Fruit fly (Drosophila melanogaster) whole organism, embryonic: ENCODE results near the gene HemK1.

Experiments used
- CG17328 ChIP-seq: fragments of 200-800 bp; sonication (Bioruptor generic); IDR thresholded peaks from 2 replicates; pipeline ENCODE4 v1.3.6; 2022; ENCODE audit warnings: missing biosample characterization, missing genetic modification characterization
- CG9876 ChIP-seq: fragments of 200-800 bp; sonication (Bioruptor generic); optimal IDR thresholded peaks from 2 replicates; lab custom pipeline; 2016; ENCODE audit warnings: missing biosample characterization, missing genetic modification characterization
- Dll ChIP-seq: fragments of 200-800 bp; sonication (Bioruptor generic); IDR thresholded peaks from 4 replicates; pipeline ENCODE4 v1.3.6; 2022; ENCODE audit warnings: missing biosample characterization, missing genetic modification characterization; ENCODE audit not compliant: partially characterized antibody
- Dp ChIP-seq: fragments of 200-800 bp; sonication (Bioruptor generic); optimal IDR thresholded peaks from 2 replicates; lab custom pipeline; 2018; ENCODE audit warnings: missing biosample characterization, mild to moderate bottlenecking, missing genetic modification characterization, moderate library complexity
- Gug ChIP-seq: fragments of 200-800 bp; sonication (Bioruptor generic); IDR thresholded peaks from 4 replicates; pipeline ENCODE4 v1.3.6; 2022; ENCODE audit warnings: missing biosample characterization, missing genetic modification characterization
- Mrtf ChIP-seq: fragments of 200-800 bp; sonication (Bioruptor generic); IDR thresholded peaks from 3 replicates; pipeline ENCODE4 v1.3.6; 2022; ENCODE audit warnings: missing biosample characterization, missing genetic modification characterization
- Ravus ChIP-seq: fragments of 200-800 bp; sonication (Bioruptor generic); IDR thresholded peaks from 2 replicates; pipeline ENCODE4 v1.3.6; 2022; ENCODE audit warnings: missing biosample characterization, missing genetic modification characterization
- sens-2 ChIP-seq: fragments of 200-800 bp; sonication (Bioruptor generic); IDR thresholded peaks from 2 replicates; pipeline ENCODE4 v1.3.6; 2022; ENCODE audit warnings: missing biosample characterization, missing genetic modification characterization

DNA sequence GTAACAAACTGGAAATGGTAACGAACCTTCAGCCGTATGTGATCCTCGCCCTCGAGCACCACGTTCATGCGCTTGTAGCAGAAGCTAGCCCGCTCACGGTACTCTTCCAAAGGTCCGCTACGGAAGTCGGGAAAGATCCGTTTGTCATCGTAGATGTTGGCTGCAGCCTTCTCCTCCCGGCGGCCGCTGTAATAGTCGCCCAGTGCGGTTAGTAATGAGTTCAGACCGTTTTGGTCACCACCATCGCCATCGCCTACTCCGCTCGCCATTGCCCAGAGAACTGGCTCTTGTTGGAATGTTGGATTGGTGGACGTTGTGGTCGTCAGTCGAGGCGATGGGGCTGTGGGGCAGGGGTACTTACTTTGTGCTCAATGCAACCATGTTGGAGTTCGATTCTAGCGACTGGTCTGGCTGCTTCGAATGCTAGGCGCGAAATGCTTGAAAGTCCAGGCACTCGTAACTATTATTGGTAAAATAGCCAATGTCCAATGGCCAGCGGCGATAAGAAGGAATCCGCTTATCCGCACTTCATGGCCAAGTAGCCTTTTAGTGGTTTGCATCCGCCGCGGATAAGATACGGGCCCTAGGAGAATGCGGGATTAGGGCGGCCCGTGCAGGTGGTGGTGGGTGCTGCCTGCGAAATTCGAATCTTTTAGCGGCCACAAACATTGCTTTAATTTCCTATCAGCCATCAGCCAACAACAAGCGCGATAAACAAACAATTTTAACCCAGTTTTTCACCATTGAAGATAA lies 19.7 kb downstream of the HemK1 start:
- TF ChIP-seq Dp (GFP tag; lab: Kevin White, UChicago) (no peak), Ravus (GFP tag; lab: Robert Waterston, UW) (no peak), sens-2 (GFP tag; lab: Robert Waterston, UW) (no peak), Mrtf (GFP tag; lab: Robert Waterston, UW) (no peak), CG17328 (GFP tag; lab: Robert Waterston, UW) (no peak), Dll (GFP tag; lab: Robert Waterston, UW) (no peak), CG9876 (GFP tag; lab: Kevin White, UChicago) (no peak), Gug (no peak)
